In the genomic region with DNA sequence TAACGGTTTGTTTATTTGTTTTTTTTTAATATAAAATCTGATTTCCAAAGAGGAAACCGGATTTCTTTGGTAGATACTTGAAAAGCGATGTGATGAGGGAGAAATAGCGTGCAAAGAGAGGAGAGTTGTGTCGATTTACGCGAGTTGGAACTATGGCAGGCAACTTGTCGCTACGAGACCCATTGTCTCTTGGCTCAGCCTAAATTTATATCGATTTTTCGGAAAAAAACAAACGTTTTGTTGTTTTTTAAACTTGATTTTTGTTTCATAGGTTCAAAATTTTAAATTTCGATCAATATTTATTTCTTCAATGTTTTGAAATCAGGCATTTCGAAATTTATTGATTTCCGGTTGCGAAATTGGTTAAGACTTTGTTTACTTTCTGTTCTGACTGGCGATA, we compare ENCODE assay signal across 6 worm cellular contexts.
TF ChIP-seq lines count a peak whose summit lies in the region.

A gene (minus strand): TSS at position 184 of the 400 bp plus-strand sequence.

TF ChIP-seq in whole organism, L1 larva, 84 proteins besides CTCF, POLR2A, EP300 and RAD21 (continued from another document and continues in another):
- TF ChIP-seq pag-3 (tag; optimal IDR thresholded peaks at IDR 0.05; lab: Kevin White, UChicago; ENCODE audit: borderline replicate concordance, insufficient read depth) (peak; percentile 71), lin-39 (tag; optimal IDR thresholded peaks at IDR 0.05; lab: Kevin White, UChicago) (no peak), ceh-63 (GFP tag; optimal IDR thresholded peaks at IDR 0.05; lab: Kevin White, UChicago) (no peak), mep-1 (tag; optimal IDR thresholded peaks at IDR 0.05; lab: Kevin White, UChicago) (peak; percentile 48), ztf-11 (tag; optimal IDR thresholded peaks at IDR 0.05; lab: Kevin White, UChicago) (no peak), dpl-1 (GFP tag; optimal IDR thresholded peaks at IDR 0.05; lab: Kevin White, UChicago) (peak; percentile 18 to 58 (median 42)), nhr-76 (tag; optimal IDR thresholded peaks at IDR 0.05; lab: Kevin White, UChicago) (no peak), blmp-1 (tag; optimal IDR thresholded peaks at IDR 0.05; lab: Kevin White, UChicago) (peak; percentile 64), fos-1 (tag; optimal IDR thresholded peaks at IDR 0.05; lab: Kevin White, UChicago) (no peak), dsc-1 (tag; optimal IDR thresholded peaks at IDR 0.05; lab: Kevin White, UChicago) (peak; percentile 29), swsn-7 (tag; optimal IDR thresholded peaks at IDR 0.05; lab: Kevin White, UChicago) (peak; percentile 32), jun-1 (tag; optimal IDR thresholded peaks at IDR 0.05; lab: Kevin White, UChicago) (peak; percentile 8), unc-130 (tag; optimal IDR thresholded peaks at IDR 0.05; lab: Kevin White, UChicago) (no peak), C04F5.9 (tag; optimal IDR thresholded peaks at IDR 0.05; lab: Kevin White, UChicago) (peak; percentile 44), tbx-2 (tag; optimal IDR thresholded peaks at IDR 0.05; lab: Kevin White, UChicago) (peak; percentile 28), lin-35 (GFP tag; optimal IDR thresholded peaks at IDR 0.05; lab: Kevin White, UChicago) (peak; percentile 47 to 63), ama-1 (optimal IDR thresholded peaks at IDR 0.05; lab: Kevin White, UChicago) (no peak), irx-1 (tag; optimal IDR thresholded peaks at IDR 0.05; lab: Kevin White, UChicago) (no peak), fkh-8 (tag; optimal IDR thresholded peaks at IDR 0.05; lab: Kevin White, UChicago) (peak; percentile 19), lsy-2 (tag; optimal IDR thresholded peaks at IDR 0.05; lab: Kevin White, UChicago) (peak; percentile 66 to 77), nhr-85 (tag; lab: Kevin White, UChicago) (peak; percentile 67)

TF ChIP-seq in whole organism, L2 larva, 48 proteins besides CTCF, POLR2A, EP300 and RAD21 (continued from another document and continues in another):
- no peak for TF ChIP-seq nhr-10 (tag; optimal IDR thresholded peaks at IDR 0.05; lab: Kevin White, UChicago)
- TF ChIP-seq R02D3.7 (tag; optimal IDR thresholded peaks at IDR 0.05; lab: Kevin White, UChicago) = peak; percentile 75
- TF ChIP-seq mbf-1 (tag; optimal IDR thresholded peaks at IDR 0.05; lab: Kevin White, UChicago) = no peak
- no peak for TF ChIP-seq snpc-4 (tag; optimal IDR thresholded peaks at IDR 0.05; lab: Kevin White, UChicago)
- TF ChIP-seq dmd-4 (tag; optimal IDR thresholded peaks at IDR 0.05; lab: Kevin White, UChicago) = no peak
- TF ChIP-seq egl-27 (tag; optimal IDR thresholded peaks at IDR 0.05; lab: Kevin White, UChicago) = no peak
- TF ChIP-seq sma-9 (GFP tag; optimal IDR thresholded peaks at IDR 0.05; lab: Kevin White, UChicago) = peak; percentile 49
- no peak for TF ChIP-seq sma-9 (tag; optimal IDR thresholded peaks at IDR 0.05; lab: Kevin White, UChicago)
- no peak for TF ChIP-seq lin-11 (tag; optimal IDR thresholded peaks at IDR 0.05; lab: Kevin White, UChicago)
- TF ChIP-seq lin-39 (tag; optimal IDR thresholded peaks at IDR 0.05; lab: Kevin White, UChicago) = no peak
- no peak for TF ChIP-seq ztf-4 (tag; optimal IDR thresholded peaks at IDR 0.05; lab: Kevin White, UChicago)
- no peak for TF ChIP-seq ZK546.5 (tag; optimal IDR thresholded peaks at IDR 0.05; lab: Kevin White, UChicago)
- TF ChIP-seq gmeb-1 (tag; optimal IDR thresholded peaks at IDR 0.05; lab: Kevin White, UChicago) = peak; percentile 51
- no peak for TF ChIP-seq sem-4 (tag; optimal IDR thresholded peaks at IDR 0.05; lab: Kevin White, UChicago)
- TF ChIP-seq C34F6.9 (tag; optimal IDR thresholded peaks at IDR 0.05; lab: Kevin White, UChicago) = peak; percentile 84
- no peak for TF ChIP-seq nhr-237 (tag; optimal IDR thresholded peaks at IDR 0.05; lab: Kevin White, UChicago)
- peak; percentile 51 for TF ChIP-seq crh-2 (tag; optimal IDR thresholded peaks at IDR 0.05; lab: Kevin White, UChicago)
- no peak for TF ChIP-seq nhr-77 (tag; optimal IDR thresholded peaks at IDR 0.05; lab: Kevin White, UChicago)
- TF ChIP-seq ceh-16 (tag; optimal IDR thresholded peaks at IDR 0.05; lab: Kevin White, UChicago) = no peak
- peak; percentile 56 for TF ChIP-seq nhr-129 (tag; optimal IDR thresholded peaks at IDR 0.05; lab: Kevin White, UChicago)
- TF ChIP-seq mdl-1 (tag; optimal IDR thresholded peaks at IDR 0.05; lab: Kevin White, UChicago) = no peak
- no peak for TF ChIP-seq nhr-12 (tag; optimal IDR thresholded peaks at IDR 0.05; lab: Kevin White, UChicago)
- TF ChIP-seq ztf-11 (tag; optimal IDR thresholded peaks at IDR 0.05; lab: Kevin White, UChicago) = no peak

TF ChIP-seq in whole organism, L3 larva, 47 proteins besides CTCF, POLR2A, EP300 and RAD21 (continued from another document and continues in another):
- TF ChIP-seq ceh-28 (tag; optimal IDR thresholded peaks at IDR 0.05; lab: Kevin White, UChicago) = peak; percentile 69
- no peak for TF ChIP-seq eor-1 (tag; optimal IDR thresholded peaks at IDR 0.05; lab: Kevin White, UChicago)
- no peak for TF ChIP-seq tbx-2 (tag; optimal IDR thresholded peaks at IDR 0.05; lab: Kevin White, UChicago)
- TF ChIP-seq pha-4 (tag; optimal IDR thresholded peaks at IDR 0.05; lab: Kevin White, UChicago) = peak; percentile 80
- TF ChIP-seq nhr-23 (tag; optimal IDR thresholded peaks at IDR 0.05; lab: Kevin White, UChicago) = peak; percentile 73
- peak; percentile 93 for TF ChIP-seq R02D3.7 (tag; optimal IDR thresholded peaks at IDR 0.05; lab: Kevin White, UChicago)
- TF ChIP-seq skn-1 (tag; optimal IDR thresholded peaks at IDR 0.05; lab: Kevin White, UChicago) = no peak
- no peak for TF ChIP-seq unc-62 (GFP tag; optimal IDR thresholded peaks at IDR 0.05; lab: Kevin White, UChicago)
- no peak for TF ChIP-seq aly-2 (tag; optimal IDR thresholded peaks at IDR 0.05; lab: Kevin White, UChicago)
- TF ChIP-seq pqm-1 (tag; optimal IDR thresholded peaks at IDR 0.05; lab: Kevin White, UChicago) = no peak
- TF ChIP-seq nhr-43 (tag; optimal IDR thresholded peaks at IDR 0.05; lab: Kevin White, UChicago; ENCODE audit: poor library complexity, severe bottlenecking) = no peak
- TF ChIP-seq daf-12 (tag; optimal IDR thresholded peaks at IDR 0.05; lab: Kevin White, UChicago) = no peak
- TF ChIP-seq elt-3 (tag; optimal IDR thresholded peaks at IDR 0.05; lab: Kevin White, UChicago) = no peak
- TF ChIP-seq nhr-67 (tag; optimal IDR thresholded peaks at IDR 0.05; lab: Kevin White, UChicago) = no peak
- no peak for TF ChIP-seq nhr-237 (tag; optimal IDR thresholded peaks at IDR 0.05; lab: Kevin White, UChicago)
- TF ChIP-seq lin-39 (tag; optimal IDR thresholded peaks at IDR 0.05; lab: Kevin White, UChicago) = peak; percentile 70
- TF ChIP-seq mml-1 (tag; optimal IDR thresholded peaks at IDR 0.05; lab: Kevin White, UChicago) = no peak
- no peak for TF ChIP-seq nhr-76 (tag; optimal IDR thresholded peaks at IDR 0.05; lab: Kevin White, UChicago)
- no peak for TF ChIP-seq nhr-12 (tag; optimal IDR thresholded peaks at IDR 0.05; lab: Kevin White, UChicago)
- TF ChIP-seq nhr-28 (tag; optimal IDR thresholded peaks at IDR 0.05; lab: Kevin White, UChicago) = no peak
- TF ChIP-seq elt-1 (tag; optimal IDR thresholded peaks at IDR 0.05; lab: Kevin White, UChicago) = no peak
- no peak for TF ChIP-seq ztf-4 (tag; optimal IDR thresholded peaks at IDR 0.05; lab: Kevin White, UChicago)
- TF ChIP-seq nfya-1 (tag; optimal IDR thresholded peaks at IDR 0.05; lab: Kevin White, UChicago; ENCODE audit: insufficient read depth) = peak; percentile 76

TF ChIP-seq in whole organism, L4 larva, 104 proteins besides CTCF, POLR2A, EP300 and RAD21 (continued from another document and continues in another):
- peak; percentile 57; the same call in 1 of the 2 replicates for TF ChIP-seq hmg-1.1 (GFP tag; IDR thresholded peaks at IDR 0.05; lab: Robert Waterston, UW)
- no peak for TF ChIP-seq snpc-4 (tag; optimal IDR thresholded peaks at IDR 0.05; lab: Kevin White, UChicago)
- TF ChIP-seq dve-1 (tag; optimal IDR thresholded peaks at IDR 0.05; lab: Kevin White, UChicago; ENCODE audit: insufficient read depth) = peak; percentile 25
- TF ChIP-seq madf-5 (GFP tag; IDR thresholded peaks at IDR 0.05; lab: Robert Waterston, UW) = no peak
- no peak for TF ChIP-seq ama-1 (optimal IDR thresholded peaks at IDR 0.05; lab: Kevin White, UChicago)
- no peak for TF ChIP-seq F10B5.3 (tag; optimal IDR thresholded peaks at IDR 0.05; lab: Kevin White, UChicago)
- TF ChIP-seq dmd-9 (GFP tag; IDR thresholded peaks at IDR 0.05; lab: Robert Waterston, UW) = no peak
- no peak for TF ChIP-seq ces-1 (GFP tag; optimal IDR thresholded peaks at IDR 0.05; lab: Kevin White, UChicago)
- no peak for TF ChIP-seq hif-1 (tag; optimal IDR thresholded peaks at IDR 0.05; lab: Kevin White, UChicago)
- peak; percentile 42 for TF ChIP-seq ceh-28 (tag; optimal IDR thresholded peaks at IDR 0.05; lab: Kevin White, UChicago)
- TF ChIP-seq hlh-30 (tag; optimal IDR thresholded peaks at IDR 0.05; lab: Kevin White, UChicago; ENCODE audit: insufficient read depth) = peak; percentile 45
- peak; percentile 45 for TF ChIP-seq fkh-10 (GFP tag; optimal IDR thresholded peaks at IDR 0.05; lab: Kevin White, UChicago)
- TF ChIP-seq zip-11 (GFP tag; IDR thresholded peaks at IDR 0.05; lab: Robert Waterston, UW) = no peak
- peak; percentile 29 for TF ChIP-seq rbr-2 (tag; optimal IDR thresholded peaks at IDR 0.05; lab: Kevin White, UChicago)
- no peak for TF ChIP-seq ZK546.5 (tag; optimal IDR thresholded peaks at IDR 0.05; lab: Kevin White, UChicago)
- no peak for TF ChIP-seq vab-7 (GFP tag; IDR thresholded peaks at IDR 0.05; lab: Robert Waterston, UW)
- peak; percentile 38 for TF ChIP-seq mep-1 (tag; optimal IDR thresholded peaks at IDR 0.05; lab: Kevin White, UChicago)
- TF ChIP-seq nhr-237 (tag; optimal IDR thresholded peaks at IDR 0.05; lab: Kevin White, UChicago) = no peak
- TF ChIP-seq mdl-1 (tag; optimal IDR thresholded peaks at IDR 0.05; lab: Kevin White, UChicago) = no peak
- no peak for TF ChIP-seq lin-39 (tag; optimal IDR thresholded peaks at IDR 0.05; lab: Kevin White, UChicago)
- TF ChIP-seq unc-130 (GFP tag; optimal IDR thresholded peaks at IDR 0.05; lab: Kevin White, UChicago) = peak; percentile 23
- no peak for TF ChIP-seq Y5F2A.4 (GFP tag; optimal IDR thresholded peaks at IDR 0.05; lab: Kevin White, UChicago)
- TF ChIP-seq jun-1 (tag; optimal IDR thresholded peaks at IDR 0.05; lab: Kevin White, UChicago) = no peak
- no peak for TF ChIP-seq daf-12 (tag; optimal IDR thresholded peaks at IDR 0.05; lab: Kevin White, UChicago)

TF ChIP-seq in whole organism, late embryonic, 69 proteins besides CTCF, POLR2A, EP300 and RAD21 (continued from another document):
- TF ChIP-seq F13H6.1 (tag; optimal IDR thresholded peaks at IDR 0.05; lab: Kevin White, UChicago) (no peak), ets-4 (tag; optimal IDR thresholded peaks at IDR 0.05; lab: Kevin White, UChicago) (peak; percentile 21), sdc-2 (tag; optimal IDR thresholded peaks at IDR 0.05; lab: Kevin White, UChicago) (no peak), unc-86 (tag; optimal IDR thresholded peaks at IDR 0.05; lab: Kevin White, UChicago) (no peak)

TF ChIP-seq in whole organism, young adult, 124 proteins besides CTCF, POLR2A, EP300 and RAD21 (continued from another document):
- TF ChIP-seq F33H1.4 (GFP tag; IDR thresholded peaks at IDR 0.05; lab: Robert Waterston, UW) (peak; percentile 73), Y67H2A.10 (GFP tag; conservative IDR thresholded peaks at IDR 0.05; lab: Robert Waterston, UW) (no peak), attf-3 (GFP tag; conservative IDR thresholded peaks at IDR 0.05; lab: Robert Waterston, UW) (no peak; the same call in 1 of the 2 replicates), nhr-80 (tag; optimal IDR thresholded peaks at IDR 0.05; lab: Kevin White, UChicago) (peak; percentile 5), hmg-1.2 (GFP tag; IDR thresholded peaks at IDR 0.05; lab: Robert Waterston, UW) (peak; percentile 90; the same call in 1 of the 2 replicates), snpc-3.4 (tag; optimal IDR thresholded peaks at IDR 0.05; lab: Kevin White, UChicago) (peak; percentile 36), madf-6 (GFP tag; IDR thresholded peaks at IDR 0.05; lab: Robert Waterston, UW) (0 out of 2 replicates have a peak, but pooled peaks have one; percentile 24), K12H6.12 (tag; optimal IDR thresholded peaks at IDR 0.05; lab: Kevin White, UChicago) (no peak), cebp-1 (GFP tag; IDR thresholded peaks at IDR 0.05; lab: Robert Waterston, UW) (peak; percentile 66; the same call in 1 of the 2 replicates), cebp-1 (tag; optimal IDR thresholded peaks at IDR 0.05; lab: Kevin White, UChicago) (peak; percentile 96), dox-1 (GFP tag; IDR thresholded peaks at IDR 0.05; lab: Robert Waterston, UW) (no peak), lag-1 (GFP tag; IDR thresholded peaks at IDR 0.05; lab: Robert Waterston, UW) (no peak), F55B11.4 (tag; optimal IDR thresholded peaks at IDR 0.05; lab: Kevin White, UChicago; ENCODE audit: borderline replicate concordance, insufficient read depth) (no peak), hrde-1 (tag; optimal IDR thresholded peaks at IDR 0.05; lab: Kevin White, UChicago; ENCODE audit: borderline replicate concordance) (no peak), ztf-3 (GFP tag; optimal IDR thresholded peaks at IDR 0.05; lab: Kevin White, UChicago) (no peak), ztf-6 (GFP tag; IDR thresholded peaks at IDR 0.05; lab: Robert Waterston, UW) (no peak)
